Worm (Caenorhabditis elegans) whole organism, L4 larva: ENCODE data around the gene F57E7.2.

Experiments
- F26F4.8 ChIP-seq: fragments of 200-800 bp; sonication (Bioruptor generic); conservative IDR thresholded peaks from 2 replicates; pipeline ENCODE4 v1.3.6; 2022; ENCODE audit warnings: missing genetic modification characterization, missing compliant biosample characterization
- F37D6.2 ChIP-seq: sonication (generic microtip); optimal IDR thresholded peaks from 2 replicates; lab custom pipeline; 2016; ENCODE audit warnings: mild to moderate bottlenecking, missing genetic modification characterization, missing compliant biosample characterization
- T20F7.1 ChIP-seq: fragments of 200-800 bp; sonication (Bioruptor generic); optimal IDR thresholded peaks from 2 replicates; lab custom pipeline; 2018; ENCODE audit warnings: mild to moderate bottlenecking, missing genetic modification characterization, missing compliant biosample characterization
- T26A8.4 ChIP-seq: fragments of 200-800 bp; sonication (Bioruptor generic); IDR thresholded peaks from 2 replicates; pipeline ENCODE4 v1.3.6; 2022; ENCODE audit warnings: missing genetic modification characterization, missing compliant biosample characterization
- Y105C5A.15 ChIP-seq: fragments of 200-800 bp; sonication (Bioruptor generic); IDR thresholded peaks from 2 replicates; pipeline ENCODE4 v1.3.6; 2022; ENCODE audit warnings: missing genetic modification characterization, missing compliant biosample characterization
- Y75B8A.6 ChIP-seq: fragments of 200-800 bp; sonication (Bioruptor generic); IDR thresholded peaks from 2 replicates; pipeline ENCODE4 v1.3.6; 2022; ENCODE audit warnings: missing genetic modification reagents, missing genetic modification characterization, missing compliant biosample characterization
- ZK337.2 ChIP-seq: fragments of 200-800 bp; sonication (Bioruptor generic); IDR thresholded peaks from 2 replicates; pipeline ENCODE4 v1.3.6; 2022; ENCODE audit warnings: missing genetic modification reagents, missing genetic modification characterization, missing compliant biosample characterization
- aha-1 ChIP-seq: fragments of 150-350 bp; peaks from one replicate; lab custom pipeline; 2014; ENCODE audit warnings: missing biosample characterization, missing genetic modification characterization
- ceh-32 ChIP-seq: sonication (generic microtip); optimal IDR thresholded peaks from 2 replicates; lab custom pipeline; 2016; ENCODE audit warnings: mild to moderate bottlenecking, missing genetic modification characterization, missing compliant biosample characterization; ENCODE audit not compliant: poor library complexity
- ceh-44 ChIP-seq: fragments of 200-800 bp; sonication (Bioruptor generic); IDR thresholded peaks from 2 replicates; pipeline ENCODE4 v1.3.6; 2022; ENCODE audit warnings: missing genetic modification reagents, missing genetic modification characterization, missing compliant biosample characterization
- ceh-62 ChIP-seq: sonication (generic microtip); optimal IDR thresholded peaks from 2 replicates; lab custom pipeline; 2017; ENCODE audit warnings: missing biosample characterization, missing genetic modification characterization
- daf-16 ChIP-seq, 3 experiments: sonication (generic microtip); optimal IDR thresholded peaks; 2 replicates each; lab custom pipeline; 2016 to 2017; ENCODE audit warnings: missing genetic modification characterization in 3 of 3, missing genetic modification reagents in 3 of 3, mild to moderate bottlenecking in 2 of 3, missing compliant biosample characterization in 2 of 3, missing biosample characterization in 1 of 3, moderate library complexity in 1 of 3
- daf-8 ChIP-seq: fragments of 200-800 bp; sonication (Bioruptor generic); IDR thresholded peaks from 2 replicates; pipeline ENCODE4 v1.3.6; 2022; ENCODE audit warnings: missing genetic modification characterization, missing compliant biosample characterization
- dmd-6 ChIP-seq: fragments of 200-800 bp; sonication (Bioruptor generic); IDR thresholded peaks from 2 replicates; pipeline ENCODE4 v1.3.6; 2022; ENCODE audit warnings: missing genetic modification reagents, missing genetic modification characterization, missing compliant biosample characterization
- duxl-1 ChIP-seq: sonication (generic microtip); optimal IDR thresholded peaks from 2 replicates; lab custom pipeline; 2016; ENCODE audit warnings: mild to moderate bottlenecking, missing genetic modification characterization, moderate library complexity, missing compliant biosample characterization; ENCODE audit not compliant: poor library complexity
- dve-1 ChIP-seq: sonication (generic microtip); optimal IDR thresholded peaks from 2 replicates; lab custom pipeline; 2017; ENCODE audit warnings: antibody characterized with exemption, mild to moderate bottlenecking, missing genetic modification characterization, missing compliant biosample characterization; ENCODE audit not compliant: insufficient read depth
- egl-43 ChIP-seq: fragments of 200-800 bp; sonication (Bioruptor generic); IDR thresholded peaks from 2 replicates; pipeline ENCODE4 v1.3.6; 2022; ENCODE audit warnings: missing genetic modification reagents, missing genetic modification characterization, missing compliant biosample characterization
- hif-1 ChIP-seq, 2 experiments: sonication (generic microtip); optimal IDR thresholded peaks; 2 replicates each; lab custom pipeline; 2016 to 2017; ENCODE audit warnings: missing compliant biosample characterization in 2 of 2, missing genetic modification characterization in 2 of 2, missing genetic modification reagents in 2 of 2, missing genotype in 2 of 2, mild to moderate bottlenecking in 1 of 2
- lim-7 ChIP-seq: fragments of 200-800 bp; sonication (Bioruptor generic); IDR thresholded peaks from 2 replicates; pipeline ENCODE4 v1.3.6; 2022; ENCODE audit warnings: missing genetic modification characterization, missing compliant biosample characterization
- lin-1 ChIP-seq: fragments of 200-800 bp; sonication (Bioruptor generic); IDR thresholded peaks from 2 replicates; pipeline ENCODE4 v1.3.6; 2022; ENCODE audit warnings: missing genetic modification reagents, missing genetic modification characterization, missing compliant biosample characterization
- mdl-1 ChIP-seq, 2 experiments: fragments of 150-350 bp in 1 of 2; sonication (generic microtip) in 1 of 2; optimal IDR thresholded peaks; 2 replicates each; lab custom pipeline; 2014 to 2017; ENCODE audit warnings: missing biosample characterization in 2 of 2, missing genetic modification characterization in 2 of 2
- mes-2 ChIP-seq: sonication (generic microtip); optimal IDR thresholded peaks from 2 replicates; lab custom pipeline; 2016; ENCODE audit warnings: missing genotype, mild to moderate bottlenecking, missing genetic modification characterization, missing compliant biosample characterization; ENCODE audit not compliant: poor library complexity, severe bottlenecking
- nhr-28 ChIP-seq: fragments of 150-350 bp; optimal IDR thresholded peaks from 2 replicates; lab custom pipeline; 2014; ENCODE audit warnings: missing biosample characterization, missing genetic modification characterization
- nhr-6 ChIP-seq: fragments of 150-350 bp; optimal IDR thresholded peaks from 2 replicates; lab custom pipeline; 2014; ENCODE audit warnings: missing biosample characterization, missing genetic modification characterization
- nhr-77 ChIP-seq: fragments of 150-350 bp; optimal IDR thresholded peaks from 2 replicates; lab custom pipeline; 2014; ENCODE audit warnings: missing biosample characterization, missing genetic modification characterization
- php-3 ChIP-seq: fragments of 200-800 bp; sonication (Bioruptor generic); IDR thresholded peaks from 2 replicates; pipeline ENCODE4 v1.3.6; 2022; ENCODE audit warnings: missing genetic modification reagents, missing genetic modification characterization, missing compliant biosample characterization
- set-16 ChIP-seq: fragments of 200-800 bp; sonication (Bioruptor generic); IDR thresholded peaks from 2 replicates; pipeline ENCODE4 v1.3.6; 2022; ENCODE audit warnings: missing genetic modification reagents, missing genetic modification characterization, missing compliant biosample characterization
- unc-62 ChIP-seq, 3 experiments: fragments of 150-350 bp in 1 of 3; sonication (generic microtip); optimal IDR thresholded peaks in 2 of 3; peaks in 1 of 3; 1 replicate in 1 of 3; 2 replicates in 2 of 3; lab custom pipeline; 2014 to 2017; ENCODE audit warnings: missing biosample characterization in 3 of 3, missing genetic modification characterization in 3 of 3, missing genetic modification reagents in 3 of 3, missing genotype in 1 of 3
- zag-1 ChIP-seq: fragments of 150-350 bp; optimal IDR thresholded peaks from 2 replicates; lab custom pipeline; 2014; ENCODE audit warnings: missing biosample characterization, missing genetic modification characterization
- zip-11 ChIP-seq: fragments of 200-800 bp; sonication (Bioruptor generic); IDR thresholded peaks from 2 replicates; pipeline ENCODE4 v1.3.6; 2022; ENCODE audit warnings: missing genetic modification characterization, missing compliant biosample characterization

F57E7.2 gene

ce11 chrV:16470916-16471315 lies 12.0 kb downstream of the F57E7.2 start, which contains the start of gene srh-138:
TSS of gene srh-138 (minus strand) at chrV:16471016.
- TF ChIP-seq mdl-1 (tag; optimal IDR thresholded peaks at IDR 0.05; lab: Kevin White, UChicago) (no peak), zag-1 (no peak), F37D6.2 (tag; lab: Kevin White, UChicago) (no peak), nhr-6 (tag; lab: Kevin White, UChicago) (no peak), dve-1 (tag; lab: Kevin White, UChicago) (no peak), T26A8.4 (GFP tag; lab: Robert Waterston, UW) (no peak), lim-7 (GFP tag; lab: Robert Waterston, UW) (no peak), Y105C5A.15 (no peak)
- TF ChIP-seq, all 104 proteins: peak for 0

- TF ChIP-seq unc-62 (GFP tag; optimal IDR thresholded peaks at IDR 0.05 in 1 of 2; lab: Kevin White, UChicago) (peak in 1 of 2 experiments; percentile 28), unc-62 (tag; optimal IDR thresholded peaks at IDR 0.05; lab: Kevin White, UChicago) (no peak), T20F7.1 (GFP tag; lab: Kevin White, UChicago) (no peak)
Measured at ce11 chrV:16467840-16468239, 15.1 kb downstream of the F57E7.2 start, which contains the start of gene sru-44. TSS of gene sru-44 (minus strand) at chrV:16467940.

- TF ChIP-seq F26F4.8 (no peak), duxl-1 (tag; lab: Kevin White, UChicago) (no peak), mes-2 (no peak), nhr-28 (no peak), daf-8 (GFP tag; lab: Robert Waterston, UW) (no peak), daf-16 (GFP tag; optimal IDR thresholded peaks at IDR 0.05; lab: Kevin White, UChicago) (no peak), daf-16 (tag; optimal IDR thresholded peaks at IDR 0.05; lab: Kevin White, UChicago) (no peak), ZK337.2 (GFP tag; lab: Robert Waterston, UW) (no peak), unc-62 (GFP tag; optimal IDR thresholded peaks at IDR 0.05 in 1 of 2; lab: Kevin White, UChicago) (no peak), unc-62 (tag; optimal IDR thresholded peaks at IDR 0.05; lab: Kevin White, UChicago) (no peak), Y105C5A.15 (no peak), lin-1 (no peak), Y75B8A.6 (GFP tag; lab: Robert Waterston, UW) (no peak), dmd-6 (GFP tag; lab: Robert Waterston, UW) (no peak), php-3 (GFP tag; lab: Robert Waterston, UW) (no peak), zip-11 (no peak), lim-7 (GFP tag; lab: Robert Waterston, UW) (no peak), egl-43 (GFP tag; lab: Robert Waterston, UW) (no peak), ceh-62 (tag; lab: Kevin White, UChicago) (no peak), nhr-77 (no peak), ceh-44 (GFP tag; lab: Robert Waterston, UW) (no peak), hif-1 (tag; optimal IDR thresholded peaks at IDR 0.05; lab: Kevin White, UChicago) (no peak)
- TF ChIP-seq, all 104 proteins: peak for 0
Measured at ce11 chrV:16460866-16461265, 22.1 kb downstream of the F57E7.2 start, which contains the start of gene srh-142. TSS of gene srh-142 (minus strand) at chrV:16460966.

- TF ChIP-seq unc-62 (GFP tag; optimal IDR thresholded peaks at IDR 0.05 in 1 of 2; lab: Kevin White, UChicago) (peak in 1 of 2 experiments; percentile 91), unc-62 (tag; optimal IDR thresholded peaks at IDR 0.05; lab: Kevin White, UChicago) (no peak), aha-1 (tag; lab: Kevin White, UChicago) (peak; percentile 83), ceh-32 (tag; lab: Kevin White, UChicago) (no peak)
Measured at ce11 chrV:16459377-16459776, 23.6 kb downstream of the F57E7.2 start.

ce11 chrV:16458714-16459113 lies 24.2 kb downstream of the F57E7.2 start, which contains the start of gene str-15:
TSS of gene str-15 (minus strand) at chrV:16458814.
- no peak for TF ChIP-seq F26F4.8

ce11 chrV:16455065-16455464 lies 27.9 kb downstream of the F57E7.2 start, which contains the start of gene str-14:
TSS of gene str-14 (minus strand) at chrV:16455165.
- no peak for TF ChIP-seq set-16 (GFP tag; lab: Robert Waterston, UW)
- no peak for TF ChIP-seq egl-43 (GFP tag; lab: Robert Waterston, UW)
- TF ChIP-seq, all 104 proteins: peak for 0
